Worm (Caenorhabditis elegans) whole organism, early embryonic: Measurements from ENCODE around the gene F45B8.5.

Experiments
- B0310.2 ChIP-seq: sonication (generic microtip); optimal IDR thresholded peaks from 2 replicates; lab custom pipeline; 2016; ENCODE audit warnings: mild to moderate bottlenecking, missing genetic modification characterization, missing compliant biosample characterization
- F13C5.2 ChIP-seq: sonication (generic microtip); optimal IDR thresholded peaks from 2 replicates; lab custom pipeline; 2017; ENCODE audit warnings: mild to moderate bottlenecking, missing genetic modification characterization, inconsistent platforms, missing compliant biosample characterization
- aly-1 ChIP-seq: sonication (generic microtip); optimal IDR thresholded peaks from 2 replicates; lab custom pipeline; 2016; ENCODE audit warnings: missing genetic modification characterization, missing compliant biosample characterization
- ama-1 ChIP-seq: fragments of 150-350 bp; optimal IDR thresholded peaks from 2 replicates; lab custom pipeline; 2014
- ceh-13 ChIP-seq: fragments of 200-800 bp; sonication (Bioruptor generic); optimal IDR thresholded peaks from 2 replicates; lab custom pipeline; 2018; ENCODE audit warnings: mild to moderate bottlenecking, missing genetic modification characterization, missing compliant biosample characterization
- ceh-36 ChIP-seq: sonication (generic microtip); optimal IDR thresholded peaks from 2 replicates; lab custom pipeline; 2016; ENCODE audit warnings: missing genetic modification characterization, inconsistent platforms, missing compliant biosample characterization
- ets-7 ChIP-seq: sonication (generic microtip); optimal IDR thresholded peaks from 2 replicates; lab custom pipeline; 2016; ENCODE audit warnings: missing genotype, missing genetic modification characterization, missing compliant biosample characterization
- flt-1 ChIP-seq: fragments of 200-800 bp; sonication (Bioruptor generic); IDR thresholded peaks from 2 replicates; pipeline ENCODE4 v1.3.6; 2022; ENCODE audit warnings: missing genetic modification characterization, missing compliant biosample characterization
- hmbx-1 ChIP-seq: sonication (generic microtip); optimal IDR thresholded peaks from 2 replicates; lab custom pipeline; 2016; ENCODE audit warnings: mild to moderate bottlenecking, missing genetic modification characterization, missing compliant biosample characterization
- hmg-4 ChIP-seq: fragments of 200-800 bp; sonication (Bioruptor generic); optimal IDR thresholded peaks from 2 replicates; lab custom pipeline; 2018; ENCODE audit warnings: mild to moderate bottlenecking, missing genetic modification characterization, missing compliant biosample characterization
- hnd-1 ChIP-seq: sonication (generic microtip); optimal IDR thresholded peaks from 2 replicates; lab custom pipeline; 2016; ENCODE audit warnings: missing genetic modification characterization, missing compliant biosample characterization
- pes-1 ChIP-seq: fragments of 200-800 bp; sonication (Bioruptor generic); IDR thresholded peaks from 2 replicates; pipeline ENCODE4 v1.3.6; 2022; ENCODE audit warnings: missing genetic modification reagents, missing genetic modification characterization, missing compliant biosample characterization
- scrt-1 ChIP-seq: fragments of 200-800 bp; sonication (Bioruptor generic); IDR thresholded peaks from 2 replicates; pipeline ENCODE4 v1.3.6; 2022; ENCODE audit warnings: missing genetic modification characterization, missing compliant biosample characterization
- sea-1 ChIP-seq: fragments of 200-800 bp; sonication (Bioruptor generic); conservative IDR thresholded peaks from 2 replicates; pipeline ENCODE4 v1.3.6; 2022; ENCODE audit warnings: missing genetic modification characterization, missing compliant biosample characterization
- tbx-11 ChIP-seq: fragments of 200-800 bp; sonication (Bioruptor generic); IDR thresholded peaks from 2 replicates; pipeline ENCODE4 v1.3.6; 2022; ENCODE audit warnings: missing genetic modification characterization, missing compliant biosample characterization
- tbx-37 ChIP-seq: fragments of 200-800 bp; sonication (Bioruptor generic); conservative IDR thresholded peaks from 2 replicates; pipeline ENCODE4 v1.3.6; 2022; ENCODE audit warnings: missing genetic modification reagents, missing genetic modification characterization, missing compliant biosample characterization
- tra-4 ChIP-seq: sonication (generic microtip); optimal IDR thresholded peaks from 2 replicates; lab custom pipeline; 2017; ENCODE audit warnings: missing genetic modification characterization, missing compliant biosample characterization

F45B8.5 gene

DNA sequence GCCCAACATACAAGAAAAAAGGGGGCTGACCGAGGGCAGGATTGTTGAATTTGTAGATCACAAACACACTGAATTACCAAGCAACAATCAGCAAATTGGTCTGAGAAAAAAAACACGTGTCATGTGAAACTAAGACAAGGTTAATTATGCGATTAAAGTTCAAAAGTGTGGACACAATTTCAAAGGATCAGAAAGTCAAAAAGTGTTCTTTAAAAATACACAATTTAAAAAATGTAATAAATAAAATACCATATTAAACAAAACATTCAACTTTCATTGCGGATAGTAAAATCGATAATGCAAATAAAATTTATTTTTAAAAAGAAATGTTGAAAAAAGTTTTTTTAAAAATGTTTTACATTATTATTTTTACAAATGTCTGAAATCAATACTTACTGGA, 33.2 kb downstream of the F45B8.5 start, which contains the start of gene cutl-3:
Gene cutl-3, minus strand, starts transcription at position 101 of the 400 bp plus-strand sequence.
- TF ChIP-seq tra-4 (tag; lab: Kevin White, UChicago), result no peak
- TF ChIP-seq hnd-1 (tag; lab: Kevin White, UChicago), result no peak
- no peak for TF ChIP-seq ceh-13 (GFP tag; lab: Kevin White, UChicago)
- no peak for TF ChIP-seq ceh-36 (tag; lab: Kevin White, UChicago)

DNA sequence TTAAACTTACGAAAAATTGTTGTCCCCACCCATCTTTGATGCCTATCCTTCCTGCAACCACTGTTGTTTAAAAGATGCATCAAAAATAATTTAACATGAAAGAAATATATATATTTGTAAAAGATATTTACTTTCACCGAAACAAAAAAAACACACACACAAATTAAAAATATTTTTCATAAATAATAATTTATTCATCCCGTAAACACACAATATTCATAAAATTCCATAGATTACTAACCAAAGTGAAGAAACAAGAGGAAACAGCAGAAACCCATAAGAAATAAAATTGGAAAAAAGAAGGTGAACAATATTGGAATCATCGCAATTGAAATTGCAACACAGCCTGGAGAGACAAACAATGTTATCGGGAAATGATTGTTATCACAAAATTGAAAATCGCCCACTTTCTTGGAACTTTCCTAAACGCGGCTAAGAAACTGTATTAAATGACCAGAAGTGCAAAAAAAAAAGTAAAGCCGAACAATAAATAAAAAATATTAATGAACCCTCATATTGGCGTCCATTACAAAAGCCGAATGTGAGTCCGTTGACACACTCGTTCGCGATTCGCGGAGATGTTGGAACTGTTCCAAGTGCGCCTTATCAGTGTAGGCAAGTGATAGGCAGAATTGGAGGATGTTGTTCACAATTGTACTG, 38.2 kb downstream of the F45B8.5 start, which contains the start of gene slc-25A18.1:
Gene slc-25A18.1, minus strand, starts transcription at position 51 of the 660 bp plus-strand sequence.
- no peak for TF ChIP-seq sea-1 (GFP tag; lab: Robert Waterston, UW)
- no peak for TF ChIP-seq B0310.2 (tag; lab: Kevin White, UChicago)
- no peak for TF ChIP-seq tbx-11
- TF ChIP-seq aly-1 (tag; lab: Kevin White, UChicago), result no peak
- TF ChIP-seq tra-4 (tag; lab: Kevin White, UChicago), result no peak
- no peak for TF ChIP-seq hmbx-1 (tag; lab: Kevin White, UChicago)
- TF ChIP-seq hmg-4 (GFP tag; lab: Kevin White, UChicago), result no peak
- no peak for TF ChIP-seq F13C5.2 (tag; lab: Kevin White, UChicago)
- TF ChIP-seq ama-1 (lab: Kevin White, UChicago), result no peak
- no peak for TF ChIP-seq ets-7 (tag; lab: Kevin White, UChicago)
- TF ChIP-seq ceh-36 (tag; lab: Kevin White, UChicago), result no peak
- TF ChIP-seq tbx-37 (GFP tag; lab: Robert Waterston, UW), result no peak
- no peak for TF ChIP-seq pes-1 (GFP tag; lab: Robert Waterston, UW)
- TF ChIP-seq ceh-13 (GFP tag; lab: Kevin White, UChicago), result no peak
- no peak for TF ChIP-seq scrt-1
- TF ChIP-seq flt-1 (GFP tag; lab: Robert Waterston, UW), result no peak

DNA sequence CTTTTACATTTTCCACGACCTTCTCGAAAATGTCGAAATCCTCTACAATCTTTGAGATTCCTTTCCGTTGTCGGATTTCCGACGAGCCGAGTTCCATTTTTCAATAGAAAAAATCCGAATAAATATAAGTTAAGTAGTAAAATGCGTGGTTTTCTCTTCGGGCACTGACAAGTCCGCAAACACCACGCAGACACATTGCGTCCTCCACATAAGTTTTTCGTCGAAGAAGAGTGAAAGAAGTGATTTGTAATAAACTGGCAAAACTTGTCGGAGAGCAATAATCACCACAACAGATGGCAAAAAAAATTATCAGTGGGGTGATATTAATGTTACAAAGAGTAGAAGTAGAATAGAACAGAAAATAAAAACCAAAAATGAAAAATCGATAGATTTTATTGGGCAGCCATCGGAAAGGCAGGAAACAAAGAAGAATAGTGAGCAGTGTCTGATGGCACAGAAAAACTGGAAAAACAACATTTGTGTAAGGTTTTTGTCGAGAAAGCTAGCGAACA, 41.0 kb downstream of the F45B8.5 start, which contains the start of gene ergi-2:
Gene ergi-2, minus strand, starts transcription at position 462 of the 512 bp plus-strand sequence.
- TF ChIP-seq pes-1 (GFP tag; lab: Robert Waterston, UW), result no peak
- TF ChIP-seq tbx-11, result no peak
- no peak for TF ChIP-seq tbx-37 (GFP tag; lab: Robert Waterston, UW)
- no peak for TF ChIP-seq scrt-1
- no peak for TF ChIP-seq ama-1 (lab: Kevin White, UChicago)
- no peak for TF ChIP-seq B0310.2 (tag; lab: Kevin White, UChicago)

DNA sequence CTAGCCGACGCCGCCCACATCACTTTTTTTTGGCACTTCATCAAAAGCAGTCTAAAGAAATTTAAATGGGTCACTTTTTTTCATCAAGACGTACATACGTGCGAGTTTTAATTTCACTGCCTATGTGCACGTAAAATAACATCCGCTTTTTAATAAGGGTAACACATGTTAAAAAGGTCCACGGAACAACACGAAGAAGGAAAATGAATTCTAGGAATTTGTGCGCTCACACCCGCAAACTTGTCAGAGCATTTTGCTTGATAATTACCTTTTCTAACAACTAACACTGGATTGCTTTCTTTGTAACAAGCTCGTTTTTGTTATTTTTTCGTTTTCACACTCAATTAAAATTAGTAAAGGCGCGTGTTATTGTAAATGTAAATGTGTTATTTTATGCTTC, 42.8 kb downstream of the F45B8.5 start:
- TF ChIP-seq pes-1 (GFP tag; lab: Robert Waterston, UW), result no peak
- TF ChIP-seq hnd-1 (tag; lab: Kevin White, UChicago), result no peak
- TF ChIP-seq hmg-4 (GFP tag; lab: Kevin White, UChicago), result no peak
- TF ChIP-seq ceh-36 (tag; lab: Kevin White, UChicago), result no peak
- no peak for TF ChIP-seq F13C5.2 (tag; lab: Kevin White, UChicago)
- TF ChIP-seq ceh-13 (GFP tag; lab: Kevin White, UChicago), result no peak
- no peak for TF ChIP-seq aly-1 (tag; lab: Kevin White, UChicago)
- TF ChIP-seq ets-7 (tag; lab: Kevin White, UChicago), result no peak
- no peak for TF ChIP-seq sea-1 (GFP tag; lab: Robert Waterston, UW)
- no peak for TF ChIP-seq tbx-37 (GFP tag; lab: Robert Waterston, UW)
- TF ChIP-seq flt-1 (GFP tag; lab: Robert Waterston, UW), result no peak
- TF ChIP-seq scrt-1, result no peak
- no peak for TF ChIP-seq hmbx-1 (tag; lab: Kevin White, UChicago)
- no peak for TF ChIP-seq ama-1 (lab: Kevin White, UChicago)
- no peak for TF ChIP-seq B0310.2 (tag; lab: Kevin White, UChicago)
- no peak for TF ChIP-seq tra-4 (tag; lab: Kevin White, UChicago)
- TF ChIP-seq tbx-11, result no peak

DNA sequence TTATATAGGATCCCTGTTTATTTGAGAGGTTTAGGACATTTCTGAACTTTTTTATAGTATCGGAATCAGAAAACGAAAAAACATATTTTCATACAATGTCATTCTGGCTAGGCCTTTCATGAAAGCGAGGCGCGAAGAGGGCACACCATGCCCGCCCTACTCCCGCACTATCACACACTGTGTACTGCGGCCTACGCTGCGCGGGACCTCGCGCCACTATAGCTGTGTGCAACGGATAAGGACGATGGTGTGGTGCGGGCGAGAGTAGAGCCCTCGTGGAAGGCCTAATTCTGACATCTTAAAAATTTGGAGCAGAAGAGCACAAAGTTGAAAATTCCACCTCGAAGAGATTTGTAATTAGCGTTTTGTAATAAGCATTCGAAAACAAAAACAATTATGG, 45.1 kb downstream of the F45B8.5 start:
- TF ChIP-seq scrt-1, result no peak
- no peak for TF ChIP-seq hmg-4 (GFP tag; lab: Kevin White, UChicago)
- no peak for TF ChIP-seq aly-1 (tag; lab: Kevin White, UChicago)
- no peak for TF ChIP-seq hnd-1 (tag; lab: Kevin White, UChicago)
- no peak for TF ChIP-seq F13C5.2 (tag; lab: Kevin White, UChicago)
- no peak for TF ChIP-seq B0310.2 (tag; lab: Kevin White, UChicago)
- TF ChIP-seq hmbx-1 (tag; lab: Kevin White, UChicago), result no peak
- no peak for TF ChIP-seq flt-1 (GFP tag; lab: Robert Waterston, UW)
- no peak for TF ChIP-seq sea-1 (GFP tag; lab: Robert Waterston, UW)
- no peak for TF ChIP-seq ceh-13 (GFP tag; lab: Kevin White, UChicago)
- TF ChIP-seq tbx-11, result no peak
- no peak for TF ChIP-seq tra-4 (tag; lab: Kevin White, UChicago)
- TF ChIP-seq pes-1 (GFP tag; lab: Robert Waterston, UW), result no peak
- no peak for TF ChIP-seq ceh-36 (tag; lab: Kevin White, UChicago)
- no peak for TF ChIP-seq tbx-37 (GFP tag; lab: Robert Waterston, UW)
- TF ChIP-seq ets-7 (tag; lab: Kevin White, UChicago), result no peak

DNA sequence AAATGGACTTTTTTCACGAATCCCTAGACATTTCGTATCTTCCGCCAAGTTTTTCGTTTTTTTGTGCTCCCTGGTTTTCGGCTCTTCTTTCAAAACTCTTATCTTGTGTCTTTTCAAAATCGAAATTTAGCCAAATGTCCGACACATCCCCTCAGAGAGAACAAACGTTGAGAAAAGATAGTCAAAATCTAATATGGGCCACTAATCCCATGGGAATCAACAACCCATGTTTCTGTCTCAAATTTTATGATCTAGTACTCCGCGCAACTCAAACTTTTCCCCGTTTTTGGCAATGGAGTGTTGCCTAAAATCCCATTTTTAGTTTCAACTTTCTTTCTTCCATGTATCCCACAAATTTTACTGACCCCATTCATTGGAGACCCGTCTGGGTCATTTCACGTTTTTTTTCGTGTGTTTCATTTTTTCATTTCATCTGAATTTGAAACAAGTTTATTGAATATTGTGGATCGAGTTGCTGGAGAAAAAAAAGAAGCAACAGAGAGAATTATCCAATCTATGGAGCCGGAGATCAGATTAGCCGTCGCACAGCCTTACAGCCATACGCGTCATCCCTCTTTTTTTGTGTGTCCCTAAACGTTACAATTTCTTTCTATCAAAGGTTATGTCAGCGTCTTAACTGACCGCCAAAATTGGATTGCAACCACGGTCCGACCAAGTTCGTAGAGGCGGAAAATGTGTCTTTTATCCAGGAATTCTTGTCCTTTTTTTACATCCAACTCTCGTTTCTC, 45.8 kb downstream of the F45B8.5 start:
- TF ChIP-seq hmbx-1 (tag; lab: Kevin White, UChicago) (no peak), tbx-11 (no peak), flt-1 (GFP tag; lab: Robert Waterston, UW) (no peak), pes-1 (GFP tag; lab: Robert Waterston, UW) (no peak), aly-1 (tag; lab: Kevin White, UChicago) (no peak), tra-4 (tag; lab: Kevin White, UChicago) (no peak), ama-1 (lab: Kevin White, UChicago) (no peak), ets-7 (tag; lab: Kevin White, UChicago) (no peak), B0310.2 (tag; lab: Kevin White, UChicago) (no peak), scrt-1 (no peak), sea-1 (GFP tag; lab: Robert Waterston, UW) (no peak), ceh-36 (tag; lab: Kevin White, UChicago) (no peak), ceh-13 (GFP tag; lab: Kevin White, UChicago) (no peak), hmg-4 (GFP tag; lab: Kevin White, UChicago) (no peak), F13C5.2 (tag; lab: Kevin White, UChicago) (no peak)
